Worm (Caenorhabditis elegans): ENCODE data around the gene mpz-6.

DNA sequence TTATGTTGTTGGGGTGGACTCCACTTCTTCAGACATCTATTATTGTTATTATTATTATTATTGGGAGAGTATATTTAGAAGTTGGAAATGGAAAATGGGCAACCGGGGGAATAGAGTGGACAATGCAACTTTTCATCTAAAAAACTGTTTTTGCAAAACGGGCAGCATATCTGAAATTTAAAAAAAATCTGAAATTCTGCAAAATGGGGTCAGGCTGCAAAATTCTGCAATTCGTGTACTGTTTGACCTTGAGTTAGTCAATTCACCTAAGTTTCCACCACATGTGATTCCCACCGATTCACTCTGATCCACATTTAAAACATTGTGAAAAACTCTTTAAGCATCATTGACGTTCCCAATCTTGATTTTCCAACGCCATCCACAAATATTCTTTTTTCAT lies 33.9 kb downstream of the mpz-6 start, which contains the start of gene C06C3.4:
- TF ChIP-seq ceh-36 (tag; optimal IDR thresholded peaks at IDR 0.05) (no peak), hnd-1 (tag; optimal IDR thresholded peaks at IDR 0.05) (no peak), ama-1 (optimal IDR thresholded peaks at IDR 0.05) (no peak), B0310.2 (tag; optimal IDR thresholded peaks at IDR 0.05) (no peak), sea-1 (GFP tag; conservative IDR thresholded peaks at IDR 0.05) (no peak)
